Worm (Caenorhabditis elegans) whole organism, midembryonic: ENCODE results near the gene F26F12.4.

Source experiments
- T22C8.4 ChIP-seq: fragments of 200-800 bp; sonication (Bioruptor generic); IDR thresholded peaks from 2 replicates; pipeline ENCODE4 v1.3.6; 2022; ENCODE audit warnings: missing genetic modification characterization, missing compliant biosample characterization
- cog-1 ChIP-seq: sonication (generic microtip); optimal IDR thresholded peaks from 2 replicates; lab custom pipeline; 2016; ENCODE audit warnings: missing genetic modification characterization, missing compliant biosample characterization
- flt-1 ChIP-seq: fragments of 200-800 bp; sonication (Bioruptor generic); IDR thresholded peaks from 2 replicates; pipeline ENCODE4 v1.3.6; 2022; ENCODE audit warnings: missing genetic modification characterization, missing compliant biosample characterization
- klf-2 ChIP-seq: fragments of 200-800 bp; sonication (Bioruptor generic); conservative IDR thresholded peaks from 2 replicates; pipeline ENCODE4 v1.3.6; 2022; ENCODE audit warnings: missing genetic modification reagents, missing genetic modification characterization, missing compliant biosample characterization
- med-1 ChIP-seq: sonication (generic microtip); optimal IDR thresholded peaks from 2 replicates; lab custom pipeline; 2017; ENCODE audit warnings: missing genetic modification characterization, mild to moderate bottlenecking, missing compliant biosample characterization, antibody characterized with exemption, missing genetic modification reagents; ENCODE audit not compliant: insufficient read depth
- ref-1 ChIP-seq: fragments of 200-800 bp; sonication (Bioruptor generic); conservative IDR thresholded peaks from 2 replicates; pipeline ENCODE4 v1.3.6; 2022; ENCODE audit warnings: missing genetic modification reagents, missing genetic modification characterization, missing compliant biosample characterization
- tab-1 ChIP-seq: fragments of 200-800 bp; sonication (Bioruptor generic); IDR thresholded peaks from 2 replicates; pipeline ENCODE4 v1.3.6; 2022; ENCODE audit warnings: missing genetic modification characterization, missing compliant biosample characterization
- ztf-23 ChIP-seq: fragments of 200-800 bp; sonication (Bioruptor generic); IDR thresholded peaks from 2 replicates; pipeline ENCODE4 v1.3.6; 2022; ENCODE audit warnings: missing genetic modification reagents, missing genetic modification characterization, missing compliant biosample characterization
- ztf-29 ChIP-seq: fragments of 200-800 bp; sonication (Bioruptor generic); IDR thresholded peaks from 2 replicates; pipeline ENCODE4 v1.3.6; 2022; ENCODE audit warnings: missing genetic modification reagents, missing genetic modification characterization, missing compliant biosample characterization

The F26F12.4 gene

DNA sequence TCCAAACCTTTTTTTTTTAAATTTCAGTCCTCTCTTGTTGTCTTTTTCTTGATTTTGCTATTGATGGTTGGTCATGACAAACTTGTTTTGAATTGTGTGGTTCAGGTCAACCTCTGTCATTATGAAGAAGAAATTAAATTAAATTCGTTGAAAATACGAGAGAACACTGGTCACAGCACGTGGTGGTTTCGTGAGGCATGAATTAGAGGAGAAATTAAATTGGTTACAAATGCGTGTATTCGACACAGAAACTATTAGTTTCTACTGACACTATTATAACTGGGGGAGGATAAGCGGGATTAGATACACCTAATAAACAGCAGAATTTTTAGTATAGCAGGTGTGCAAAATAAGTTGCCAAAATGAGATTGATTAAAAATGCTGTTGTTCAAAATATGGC, 17.0 kb downstream of the F26F12.4 start:
- TF ChIP-seq med-1 (no peak), ztf-29 (GFP tag; lab: Robert Waterston, UW) (no peak), T22C8.4 (GFP tag; lab: Robert Waterston, UW) (no peak), ref-1 (no peak), tab-1 (GFP tag; lab: Robert Waterston, UW) (no peak), ztf-23 (GFP tag; lab: Robert Waterston, UW) (no peak), cog-1 (tag; lab: Kevin White, UChicago) (no peak), klf-2 (no peak), flt-1 (no peak)

ce11 chrV:5851631-5852030, 17.5 kb downstream of the F26F12.4 start:
- TF ChIP-seq med-1: no peak
- TF ChIP-seq ref-1: no peak
- TF ChIP-seq ztf-29 (GFP tag; lab: Robert Waterston, UW): no peak
- TF ChIP-seq klf-2: no peak
- TF ChIP-seq cog-1 (tag; lab: Kevin White, UChicago): no peak
- TF ChIP-seq ztf-23 (GFP tag; lab: Robert Waterston, UW): no peak
- no peak for TF ChIP-seq T22C8.4 (GFP tag; lab: Robert Waterston, UW)

DNA sequence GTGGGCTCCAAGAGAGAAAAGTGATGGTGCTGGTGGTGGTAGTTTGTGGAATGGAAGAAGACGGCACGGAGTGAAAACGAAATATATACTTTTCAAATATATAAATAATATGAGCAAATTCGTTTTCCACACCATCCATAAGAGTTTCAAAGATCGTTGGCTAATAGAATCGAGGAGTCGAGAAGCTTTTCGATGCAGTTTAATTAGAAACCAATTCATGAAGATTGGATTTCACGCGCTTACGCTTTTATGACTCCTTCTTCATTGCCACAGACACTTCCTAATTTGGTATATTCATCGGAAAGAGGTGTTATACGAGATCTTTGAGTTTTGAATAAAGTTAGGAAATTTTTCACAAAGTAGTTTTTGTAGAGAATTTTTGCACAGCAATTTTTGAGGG, 18.5 kb downstream of the F26F12.4 start:
- no peak for TF ChIP-seq ztf-29 (GFP tag; lab: Robert Waterston, UW)
- peak; percentile 47; the same call in 1 of the 2 replicates for TF ChIP-seq tab-1 (GFP tag; lab: Robert Waterston, UW)

DNA sequence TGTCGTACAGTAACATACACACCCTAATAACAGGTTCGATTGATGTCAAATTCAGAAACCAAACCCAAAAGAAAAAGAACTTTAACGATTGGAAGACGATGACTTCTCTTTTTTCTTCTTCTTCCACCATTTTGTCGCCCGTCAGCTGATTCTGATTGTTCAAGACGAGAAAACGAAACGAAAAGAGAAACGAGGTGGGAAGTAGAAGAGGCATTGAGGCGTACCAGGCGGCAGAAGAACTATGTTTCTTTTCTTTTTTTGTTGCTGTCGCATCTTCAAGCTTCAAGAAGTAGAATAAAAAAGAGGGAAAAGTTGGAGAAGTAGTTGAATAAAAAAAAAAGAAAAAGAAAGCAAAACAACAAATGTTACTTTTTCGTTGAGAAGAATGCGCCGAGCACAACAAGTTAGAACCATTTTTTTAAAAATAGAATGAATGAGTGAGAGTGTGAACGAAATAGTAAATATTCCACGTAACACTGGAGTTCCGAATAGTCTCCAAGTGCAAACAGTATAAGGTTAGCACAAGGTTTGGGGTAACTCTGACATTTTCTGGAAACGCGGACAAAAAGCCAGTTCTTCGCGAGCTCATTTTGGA, 21.0 kb downstream of the F26F12.4 start:
- no peak for TF ChIP-seq T22C8.4 (GFP tag; lab: Robert Waterston, UW)
- no peak for TF ChIP-seq med-1
- TF ChIP-seq tab-1 (GFP tag; lab: Robert Waterston, UW): no peak
- no peak for TF ChIP-seq klf-2
- no peak for TF ChIP-seq ref-1
- TF ChIP-seq ztf-23 (GFP tag; lab: Robert Waterston, UW): no peak
- TF ChIP-seq cog-1 (tag; lab: Kevin White, UChicago): no peak
- no peak for TF ChIP-seq ztf-29 (GFP tag; lab: Robert Waterston, UW)
- no peak for TF ChIP-seq flt-1

- no peak for TF ChIP-seq T22C8.4 (GFP tag; lab: Robert Waterston, UW)
- no peak for TF ChIP-seq flt-1
- no peak for TF ChIP-seq ztf-23 (GFP tag; lab: Robert Waterston, UW)
- no peak for TF ChIP-seq ref-1
- TF ChIP-seq klf-2: no peak
- TF ChIP-seq med-1: no peak
- no peak for TF ChIP-seq ztf-29 (GFP tag; lab: Robert Waterston, UW)
- no peak for TF ChIP-seq cog-1 (tag; lab: Kevin White, UChicago)
- TF ChIP-seq tab-1 (GFP tag; lab: Robert Waterston, UW): no peak
Measured at ce11 chrV:5846729-5847128, 22.4 kb downstream of the F26F12.4 start.

DNA sequence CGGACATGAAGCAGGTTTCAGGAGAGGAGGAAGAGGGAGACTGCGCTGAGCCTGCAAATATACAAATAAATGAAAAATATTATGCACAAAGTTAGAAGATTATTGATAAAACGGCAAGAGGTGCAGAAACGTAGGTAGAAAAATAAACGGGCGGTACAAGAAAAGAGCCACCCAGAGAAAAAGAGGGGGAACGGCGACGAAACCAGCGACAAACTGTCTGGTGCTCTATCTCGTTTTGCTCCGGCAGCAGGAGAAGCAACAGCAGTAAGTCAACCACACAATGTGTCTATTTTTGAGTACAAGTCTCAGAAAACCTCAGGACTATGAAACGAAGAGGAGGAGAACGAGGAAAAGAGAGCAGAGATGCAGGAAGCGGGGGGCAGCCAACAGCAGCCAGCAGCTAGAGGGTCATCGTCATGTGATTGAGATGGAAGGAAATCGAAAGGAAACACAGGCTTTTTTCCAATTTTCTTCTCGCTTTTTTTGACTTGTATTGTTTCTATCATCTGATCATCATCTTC, 23.4 kb downstream of the F26F12.4 start, which contains the start of gene F26F12.3:
Gene F26F12.3, minus strand, starts transcription at position 51 of the 521 bp plus-strand sequence.
- TF ChIP-seq med-1 (no peak), ref-1 (no peak), T22C8.4 (GFP tag; lab: Robert Waterston, UW) (no peak), cog-1 (tag; lab: Kevin White, UChicago) (no peak), ztf-29 (GFP tag; lab: Robert Waterston, UW) (no peak), flt-1 (no peak)

ce11 chrV:5845162-5845561, 24.0 kb downstream of the F26F12.4 start:
- TF ChIP-seq ref-1 (no peak), cog-1 (tag; lab: Kevin White, UChicago) (no peak), med-1 (no peak), flt-1 (no peak)

ce11 chrV:5844349-5844760, 24.8 kb downstream of the F26F12.4 start:
- TF ChIP-seq cog-1 (tag; lab: Kevin White, UChicago): no peak
- no peak for TF ChIP-seq ztf-29 (GFP tag; lab: Robert Waterston, UW)
- TF ChIP-seq tab-1 (GFP tag; lab: Robert Waterston, UW): no peak
- no peak for TF ChIP-seq ref-1
- TF ChIP-seq med-1: no peak
- TF ChIP-seq klf-2: no peak
- TF ChIP-seq ztf-23 (GFP tag; lab: Robert Waterston, UW): no peak
- TF ChIP-seq flt-1: no peak
- TF ChIP-seq T22C8.4 (GFP tag; lab: Robert Waterston, UW): no peak

- no peak for TF ChIP-seq klf-2
- 0 out of 2 replicates have a peak, but pooled peaks have one; percentile 39 for TF ChIP-seq tab-1 (GFP tag; lab: Robert Waterston, UW)
- no peak for TF ChIP-seq cog-1 (tag; lab: Kevin White, UChicago)
Measured at ce11 chrV:5843415-5844337, 25.5 kb downstream of the F26F12.4 start.

- TF ChIP-seq ztf-29 (GFP tag; lab: Robert Waterston, UW) (no peak), med-1 (no peak), flt-1 (no peak)
Measured at ce11 chrV:5842507-5843144, 26.5 kb downstream of the F26F12.4 start.
